Fruit fly (Drosophila melanogaster) whole organism, embryonic: ENCODE results near the gene Slip1.

Source experiments
- Atf-2 ChIP-seq: fragments of 200-800 bp; sonication (Bioruptor generic); optimal IDR thresholded peaks from 2 replicates; lab custom pipeline; 2016; ENCODE audit warnings: missing biosample characterization, missing genetic modification characterization
- Awh ChIP-seq: fragments of 200-800 bp; sonication (Bioruptor generic); IDR thresholded peaks from 2 replicates; pipeline ENCODE4, ENCODE4 v1.3.6; 2022; ENCODE audit warnings: missing biosample characterization, missing genetic modification characterization
- CG14050 ChIP-seq: fragments of 200-800 bp; sonication (Bioruptor generic); IDR thresholded peaks from 3 replicates; pipeline ENCODE4 v1.3.6; 2022; ENCODE audit warnings: missing biosample characterization, missing genetic modification characterization
- CG17568 ChIP-seq: fragments of 200-800 bp; sonication (Bioruptor generic); optimal IDR thresholded peaks from 2 replicates; lab custom pipeline; 2018; ENCODE audit warnings: missing biosample characterization, mild to moderate bottlenecking, missing genetic modification characterization, moderate library complexity
- CG6791 ChIP-seq: fragments of 200-800 bp; sonication (Bioruptor generic); IDR thresholded peaks from 3 replicates; pipeline ENCODE4 v1.3.6; 2022; ENCODE audit warnings: missing biosample characterization, missing genetic modification characterization; ENCODE audit not compliant: partially characterized antibody
- CG9215 ChIP-seq: fragments of 200-800 bp; sonication (Bioruptor generic); IDR thresholded peaks from 2 replicates; pipeline ENCODE4 v1.3.6; 2022; ENCODE audit warnings: missing biosample characterization, missing genetic modification characterization
- CTCF ChIP-seq: fragments of 200-800 bp; sonication (Bioruptor generic); optimal IDR thresholded peaks from 2 replicates; lab custom pipeline; 2017; ENCODE audit warnings: missing biosample characterization, mild to moderate bottlenecking, missing genetic modification characterization, moderate library complexity
- Deaf1 ChIP-seq: fragments of 200-800 bp; optimal IDR thresholded peaks from 3 replicates; lab custom pipeline; 2019; ENCODE audit warnings: missing biosample characterization, mild to moderate bottlenecking, missing genetic modification characterization, moderate library complexity
- Dek ChIP-seq: fragments of 200-800 bp; sonication (Bioruptor generic); optimal IDR thresholded peaks from 3 replicates; lab custom pipeline; 2019; ENCODE audit warnings: missing biosample characterization, mild to moderate bottlenecking, missing genetic modification characterization, moderate library complexity
- Doc3 ChIP-seq: fragments of 200-800 bp; sonication (Bioruptor generic); IDR thresholded peaks from 3 replicates; pipeline ENCODE4 v1.3.6; 2022; ENCODE audit warnings: missing biosample characterization, missing genetic modification characterization; ENCODE audit not compliant: partially characterized antibody
- H2.0 ChIP-seq: fragments of 200-800 bp; sonication (Bioruptor generic); IDR thresholded peaks from 2 replicates; pipeline ENCODE4 v1.3.6; 2022; ENCODE audit warnings: missing biosample characterization, missing genetic modification characterization
- Kr ChIP-seq: fragments of 200-800 bp; sonication (Bioruptor generic); optimal IDR thresholded peaks from 2 replicates; lab custom pipeline; 2017; ENCODE audit warnings: missing biosample characterization, mild to moderate bottlenecking, missing genetic modification characterization
- Med ChIP-seq: fragments of 200-800 bp; sonication (Bioruptor generic); peaks from one replicate; lab custom pipeline; 2016; ENCODE audit warnings: missing biosample characterization, missing genetic modification characterization, mild to moderate bottlenecking, inconsistent platforms, moderate library complexity
- Nf-YC ChIP-seq: fragments of 200-800 bp; optimal IDR thresholded peaks from 3 replicates; lab custom pipeline; 2019; ENCODE audit warnings: missing biosample characterization, mild to moderate bottlenecking, missing genetic modification characterization, moderate library complexity
- Trl ChIP-seq, 3 experiments: fragments of >200 bp in 2 of 3; fragments of 200-800 bp in 1 of 3; sonication (Bioruptor generic) in 1 of 3; optimal IDR thresholded peaks; 2 replicates in 1 of 3; 3 replicates in 2 of 3; lab custom pipeline; 2016 to 2017; ENCODE audit warnings: missing biosample characterization in 1 of 3, missing genetic modification characterization in 1 of 3
- aop ChIP-seq: fragments of 200-800 bp; sonication (Bioruptor generic); IDR thresholded peaks from 2 replicates; pipeline ENCODE4 v1.3.6; 2022; ENCODE audit warnings: missing biosample characterization, missing genetic modification characterization
- cato ChIP-seq: fragments of 200-800 bp; sonication (Bioruptor generic); optimal IDR thresholded peaks from 2 replicates; lab custom pipeline; 2016; ENCODE audit warnings: missing biosample characterization, missing genetic modification characterization, borderline replicate concordance
- grn ChIP-seq: fragments of 200-800 bp; sonication (Bioruptor generic); optimal IDR thresholded peaks from 3 replicates; lab custom pipeline; 2017; ENCODE audit warnings: missing biosample characterization, missing genetic modification characterization
- gsb ChIP-seq: fragments of 200-800 bp; sonication (Bioruptor generic); IDR thresholded peaks from 2 replicates; pipeline ENCODE4 v1.3.6; 2022; ENCODE audit warnings: missing biosample characterization, missing genetic modification characterization
- gsb-n ChIP-seq: fragments of 200-800 bp; sonication (Bioruptor generic); optimal IDR thresholded peaks from 3 replicates; lab custom pipeline; 2018; ENCODE audit warnings: missing biosample characterization, mild to moderate bottlenecking, missing genetic modification characterization
- klu ChIP-seq: fragments of 200-800 bp; sonication (Bioruptor generic); IDR thresholded peaks from 2 replicates; pipeline ENCODE4 v1.3.6; 2022; ENCODE audit warnings: missing biosample characterization, missing genetic modification characterization
- kni ChIP-seq: fragments of 200-800 bp; sonication (Bioruptor generic); optimal IDR thresholded peaks from 3 replicates; lab custom pipeline; 2017; ENCODE audit warnings: mild to moderate bottlenecking, missing biosample characterization, missing genetic modification reagents, missing genetic modification characterization
- pb ChIP-seq: fragments of 200-800 bp; sonication (Bioruptor generic); optimal IDR thresholded peaks from 3 replicates; lab custom pipeline; 2016; ENCODE audit warnings: missing biosample characterization, missing genetic modification characterization
- prd ChIP-seq, 3 experiments: fragments of >200 bp in 2 of 3; fragments of 200-800 bp in 1 of 3; sonication (Bioruptor generic) in 1 of 3; optimal IDR thresholded peaks in 2 of 3; IDR thresholded peaks in 1 of 3; 2 replicates in 2 of 3; 3 replicates in 1 of 3; pipeline versions ENCODE4 v1.3.6 to Lab custom; 2017 to 2022; ENCODE audit warnings: missing biosample characterization in 1 of 3, missing genetic modification characterization in 1 of 3
- pros ChIP-seq: fragments of 200-800 bp; sonication (Bioruptor generic); optimal IDR thresholded peaks from 3 replicates; lab custom pipeline; 2019; ENCODE audit warnings: missing biosample characterization, mild to moderate bottlenecking, missing genetic modification characterization, moderate library complexity
- sens ChIP-seq: fragments of 200-800 bp; sonication (Bioruptor generic); peaks from one replicate; lab custom pipeline; 2016; ENCODE audit warnings: missing biosample characterization, missing genetic modification characterization
- sqz ChIP-seq: fragments of 200-800 bp; sonication (Bioruptor generic); optimal IDR thresholded peaks from 3 replicates; lab custom pipeline; 2018; ENCODE audit warnings: missing biosample characterization, mild to moderate bottlenecking, missing genetic modification characterization
- stwl ChIP-seq: fragments of 200-800 bp; sonication (Bioruptor generic); optimal IDR thresholded peaks from 3 replicates; lab custom pipeline; 2018; ENCODE audit warnings: missing biosample characterization, mild to moderate bottlenecking, missing genetic modification characterization, moderate library complexity
- trem ChIP-seq: fragments of 200-800 bp; optimal IDR thresholded peaks from 3 replicates; lab custom pipeline; 2019; ENCODE audit warnings: missing biosample characterization, mild to moderate bottlenecking, missing genetic modification characterization, moderate library complexity
- usp ChIP-seq: fragments of >200 bp; optimal IDR thresholded peaks from 2 replicates; lab custom pipeline; 2017; ENCODE audit warnings: missing biosample characterization, missing genetic modification characterization
- zf30C ChIP-seq: fragments of 200-800 bp; sonication (Bioruptor generic); optimal IDR thresholded peaks from 3 replicates; lab custom pipeline; 2018; ENCODE audit warnings: missing biosample characterization, mild to moderate bottlenecking, missing genetic modification characterization

Gene Slip1

DNA sequence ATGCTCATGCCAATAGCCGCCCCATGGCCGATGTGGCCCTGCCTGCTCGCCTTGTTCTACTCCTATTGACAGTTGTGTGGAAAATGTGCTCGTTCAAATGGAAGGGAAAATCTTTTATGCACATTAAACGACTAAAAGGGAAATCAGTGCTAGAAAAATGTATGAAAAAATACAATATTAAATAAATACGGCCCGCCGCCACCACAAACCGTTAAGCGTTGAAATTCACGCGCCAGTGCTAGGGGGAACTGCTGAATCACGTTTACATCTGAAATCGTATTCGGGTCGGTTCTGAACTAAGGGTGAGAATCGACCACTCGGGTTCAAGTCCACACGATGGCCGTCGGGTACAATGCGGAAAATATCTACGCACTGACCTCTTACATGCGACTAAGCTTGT, 49.5 kb downstream of the Slip1 start:
- TF ChIP-seq Awh (GFP tag; lab: Robert Waterston, UW) (no peak), Doc3 (no peak), Deaf1 (tag; lab: Kevin White, UChicago) (peak; percentile 78), CG17568 (GFP tag; lab: Kevin White, UChicago) (no peak), gsb (no peak), CG6791 (no peak), Dek (tag; lab: Kevin White, UChicago) (no peak), cato (GFP tag; lab: Kevin White, UChicago) (no peak), CG14050 (no peak), H2.0 (no peak), Med (GFP tag; lab: Kevin White, UChicago) (peak; percentile 30), Trl (optimal IDR thresholded peaks at IDR 0.05; lab: Kevin White, UChicago) (no peak), Trl (GFP tag; optimal IDR thresholded peaks at IDR 0.05; lab: Kevin White, UChicago) (no peak), usp (GFP tag; lab: Kevin White, UChicago) (no peak), aop (GFP tag; lab: Robert Waterston, UW) (no peak), sens (GFP tag; lab: Kevin White, UChicago) (peak; percentile 56), Kr (GFP tag; lab: Kevin White, UChicago) (no peak), sqz (peak; percentile 8), CG9215 (GFP tag; lab: Robert Waterston, UW) (no peak), Nf-YC (tag; lab: Kevin White, UChicago) (peak; percentile 29), zf30C (GFP tag; lab: Kevin White, UChicago) (no peak), gsb-n (tag; lab: Kevin White, UChicago) (peak; percentile 24), pros (GFP tag; lab: Kevin White, UChicago) (peak; percentile 58)

- TF ChIP-seq Med (GFP tag; lab: Kevin White, UChicago) (peak; percentile 3), trem (tag; lab: Kevin White, UChicago) (peak; percentile 9), sens (GFP tag; lab: Kevin White, UChicago) (peak; percentile 1), CTCF (GFP tag; lab: Kevin White, UChicago) (peak; percentile 81), klu (GFP tag; lab: Robert Waterston, UW) (no peak), pb (GFP tag; lab: Kevin White, UChicago) (no peak), Atf-2 (GFP tag; lab: Kevin White, UChicago) (no peak), grn (peak; percentile 49), kni (GFP tag; lab: Kevin White, UChicago) (no peak), stwl (tag; lab: Kevin White, UChicago) (peak; percentile 52), prd (optimal IDR thresholded peaks at IDR 0.05; lab: Kevin White, UChicago) (no peak), prd (GFP tag; IDR thresholded peaks at IDR 0.05; lab: Robert Waterston, UW) (no peak), CG6791 (peak; percentile 49; the same call in 1 of the 3 replicates)
Measured at dm6 chr4:718614-719013, 55.2 kb downstream of the Slip1 start.
